Fruit fly (Drosophila melanogaster): ENCODE data around the gene Drgx.

dm6 chr2L:3668451-3668850, 5.9 kb downstream of the Drgx start, which contains the start of gene Sfp24Ba:
- TF ChIP-seq CG8301 (tag; optimal IDR thresholded peaks at IDR 0.05) (no peak), EcR (GFP tag; optimal IDR thresholded peaks at IDR 0.05) (no peak), CG32121 (GFP tag; IDR thresholded peaks at IDR 0.05) (no peak)

All from whole organism, pupa.